Comparison of ENCODE assay signal across 7 worm cellular contexts in genomic region chrX:4294957-4295356, ce11.
TF ChIP-seq lines count a peak whose summit lies in the region.

No protein-coding gene starts in this region.

TF ChIP-seq in whole organism, L1 larva, 84 proteins besides CTCF, POLR2A, EP300 and RAD21 (continues in another document):
- TF ChIP-seq nhr-71 (tag; optimal IDR thresholded peaks at IDR 0.05; lab: Kevin White, UChicago) (peak; percentile 33), nhr-12 (tag; optimal IDR thresholded peaks at IDR 0.05; lab: Kevin White, UChicago) (no peak), skn-1 (tag; optimal IDR thresholded peaks at IDR 0.05; lab: Kevin White, UChicago) (no peak), rnt-1 (tag; optimal IDR thresholded peaks at IDR 0.05; lab: Kevin White, UChicago) (peak; percentile 44), efl-1 (optimal IDR thresholded peaks at IDR 0.05; lab: Kevin White, UChicago) (no peak), efl-1 (GFP tag; optimal IDR thresholded peaks at IDR 0.05 in 1 of 2; lab: Kevin White, UChicago) (no peak), fkh-4 (tag; optimal IDR thresholded peaks at IDR 0.05; lab: Kevin White, UChicago; ENCODE audit: borderline replicate concordance) (no peak), fos-1 (tag; optimal IDR thresholded peaks at IDR 0.05; lab: Kevin White, UChicago) (no peak), nhr-20 (tag; optimal IDR thresholded peaks at IDR 0.05; lab: Kevin White, UChicago) (peak; percentile 26), aly-2 (tag; optimal IDR thresholded peaks at IDR 0.05; lab: Kevin White, UChicago) (no peak), fkh-10 (GFP tag; optimal IDR thresholded peaks at IDR 0.05; lab: Kevin White, UChicago) (no peak), ceh-90 (tag; optimal IDR thresholded peaks at IDR 0.05; lab: Kevin White, UChicago) (no peak), nhr-90 (tag; optimal IDR thresholded peaks at IDR 0.05; lab: Kevin White, UChicago; ENCODE audit: poor library complexity) (peak; percentile 2)

TF ChIP-seq in whole organism, L2 larva, 48 proteins besides CTCF, POLR2A, EP300 and RAD21:
- TF ChIP-seq sma-3 (GFP tag; optimal IDR thresholded peaks at IDR 0.05; lab: Kevin White, UChicago) (no peak), nhr-129 (tag; optimal IDR thresholded peaks at IDR 0.05; lab: Kevin White, UChicago) (peak; percentile 42), fos-1 (tag; optimal IDR thresholded peaks at IDR 0.05; lab: Kevin White, UChicago) (peak; percentile 22), sma-9 (GFP tag; optimal IDR thresholded peaks at IDR 0.05; lab: Kevin White, UChicago) (peak; percentile 16), sma-9 (tag; optimal IDR thresholded peaks at IDR 0.05; lab: Kevin White, UChicago) (no peak), zag-1 (tag; optimal IDR thresholded peaks at IDR 0.05; lab: Kevin White, UChicago) (no peak)

TF ChIP-seq in whole organism, L3 larva, 47 proteins besides CTCF, POLR2A, EP300 and RAD21:
- TF ChIP-seq elt-2 (tag; optimal IDR thresholded peaks at IDR 0.05; lab: Kevin White, UChicago): peak; percentile 32
- TF ChIP-seq eor-1 (tag; optimal IDR thresholded peaks at IDR 0.05; lab: Kevin White, UChicago): no peak

TF ChIP-seq in whole organism, L4 larva, 104 proteins besides CTCF, POLR2A, EP300 and RAD21 (continues in another document):
- no peak for TF ChIP-seq ceh-32 (tag; optimal IDR thresholded peaks at IDR 0.05; lab: Kevin White, UChicago; ENCODE audit: poor library complexity)
- no peak for TF ChIP-seq lsy-2 (tag; optimal IDR thresholded peaks at IDR 0.05; lab: Kevin White, UChicago)
- no peak for TF ChIP-seq skn-1 (tag; optimal IDR thresholded peaks at IDR 0.05; lab: Kevin White, UChicago)
- peak; percentile 28 for TF ChIP-seq nhr-28 (tag; optimal IDR thresholded peaks at IDR 0.05; lab: Kevin White, UChicago)
- no peak for TF ChIP-seq daf-16 (GFP tag; optimal IDR thresholded peaks at IDR 0.05; lab: Kevin White, UChicago)
- peak; percentile 48 for TF ChIP-seq daf-16 (tag; optimal IDR thresholded peaks at IDR 0.05; lab: Kevin White, UChicago)
- TF ChIP-seq attf-4 (tag; optimal IDR thresholded peaks at IDR 0.05; lab: Kevin White, UChicago): no peak
- no peak for TF ChIP-seq hmg-1.1 (GFP tag; IDR thresholded peaks at IDR 0.05; lab: Robert Waterston, UW)
- no peak for TF ChIP-seq nhr-111 (GFP tag; optimal IDR thresholded peaks at IDR 0.05; lab: Kevin White, UChicago)
- TF ChIP-seq zip-11 (GFP tag; IDR thresholded peaks at IDR 0.05; lab: Robert Waterston, UW): no peak
- TF ChIP-seq nhr-25 (tag; optimal IDR thresholded peaks at IDR 0.05; lab: Kevin White, UChicago; ENCODE audit: borderline replicate concordance, insufficient read depth): no peak
- TF ChIP-seq daf-19 (GFP tag; conservative IDR thresholded peaks at IDR 0.05; lab: Robert Waterston, UW): no peak
- no peak for TF ChIP-seq daf-12 (tag; optimal IDR thresholded peaks at IDR 0.05; lab: Kevin White, UChicago)
- no peak for TF ChIP-seq R02D3.7 (tag; optimal IDR thresholded peaks at IDR 0.05; lab: Kevin White, UChicago)
- peak; percentile 41 for TF ChIP-seq hlh-11 (tag; optimal IDR thresholded peaks at IDR 0.05; lab: Kevin White, UChicago)
- TF ChIP-seq dmd-6 (GFP tag; IDR thresholded peaks at IDR 0.05; lab: Robert Waterston, UW): peak; percentile 9; the same call in 1 of the 2 replicates
- no peak for TF ChIP-seq dpl-1 (GFP tag; optimal IDR thresholded peaks at IDR 0.05; lab: Kevin White, UChicago)
- no peak for TF ChIP-seq dmd-8 (GFP tag; IDR thresholded peaks at IDR 0.05; lab: Robert Waterston, UW)

TF ChIP-seq in whole organism, late embryonic, 69 proteins besides CTCF, POLR2A, EP300 and RAD21:
- TF ChIP-seq ahr-1 (tag; optimal IDR thresholded peaks at IDR 0.05; lab: Kevin White, UChicago) (no peak), elt-4 (tag; optimal IDR thresholded peaks at IDR 0.05; lab: Kevin White, UChicago) (no peak), sdc-2 (tag; optimal IDR thresholded peaks at IDR 0.05; lab: Kevin White, UChicago) (no peak), ceh-22 (tag; optimal IDR thresholded peaks at IDR 0.05; lab: Kevin White, UChicago) (no peak), hlh-15 (tag; optimal IDR thresholded peaks at IDR 0.05; lab: Kevin White, UChicago) (no peak), ceh-9 (tag; optimal IDR thresholded peaks at IDR 0.05; lab: Kevin White, UChicago) (no peak), che-1 (tag; optimal IDR thresholded peaks at IDR 0.05; lab: Kevin White, UChicago) (peak; percentile 40), K02D7.2 (tag; optimal IDR thresholded peaks at IDR 0.05; lab: Kevin White, UChicago) (no peak)

TF ChIP-seq in whole organism, mixed stage, embryonic, 35 proteins besides CTCF, POLR2A, EP300 and RAD21:
- TF ChIP-seq ceh-83 (GFP tag; optimal IDR thresholded peaks at IDR 0.05; lab: Kevin White, UChicago): peak; percentile 37
- TF ChIP-seq hlh-1 (tag; optimal IDR thresholded peaks at IDR 0.05; lab: Kevin White, UChicago): peak; percentile 63
- no peak for TF ChIP-seq ham-2 (GFP tag; optimal IDR thresholded peaks at IDR 0.05; lab: Kevin White, UChicago)
- no peak for TF ChIP-seq mls-2 (tag; optimal IDR thresholded peaks at IDR 0.05; lab: Kevin White, UChicago)
- no peak for TF ChIP-seq tbx-8 (GFP tag; optimal IDR thresholded peaks at IDR 0.05; lab: Kevin White, UChicago)
- TF ChIP-seq sptf-1 (tag; optimal IDR thresholded peaks at IDR 0.05; lab: Kevin White, UChicago): no peak
- TF ChIP-seq elt-3 (tag; optimal IDR thresholded peaks at IDR 0.05; lab: Kevin White, UChicago): no peak
- no peak for TF ChIP-seq nhr-237 (tag; optimal IDR thresholded peaks at IDR 0.05; lab: Kevin White, UChicago)
TF ChIP-seq in whole organism, mixed stage, embryonic: peak in this region for 2.

TF ChIP-seq in whole organism, young adult, 124 proteins besides CTCF, POLR2A, EP300 and RAD21:
- TF ChIP-seq nhr-90 (tag; optimal IDR thresholded peaks at IDR 0.05; lab: Kevin White, UChicago) (no peak), nhr-80 (tag; optimal IDR thresholded peaks at IDR 0.05; lab: Kevin White, UChicago) (peak; percentile 26), egrh-3 (GFP tag; IDR thresholded peaks at IDR 0.05; lab: Robert Waterston, UW) (peak; percentile 31; the same call in 1 of the 2 replicates), cebp-1 (GFP tag; IDR thresholded peaks at IDR 0.05; lab: Robert Waterston, UW) (peak; percentile 38; the same call in 1 of the 2 replicates), cebp-1 (tag; optimal IDR thresholded peaks at IDR 0.05; lab: Kevin White, UChicago) (peak; percentile 84), T07F8.4 (tag; optimal IDR thresholded peaks at IDR 0.05; lab: Kevin White, UChicago) (no peak), B0019.2 (GFP tag; conservative IDR thresholded peaks at IDR 0.05; lab: Robert Waterston, UW) (no peak)
TF ChIP-seq in whole organism, young adult: peak in this region for 3.
